Fruit fly (Drosophila melanogaster): ENCODE measurements around the gene CG31689.

CG31689 gene

dm6 chr2L:2720368-2720767, 5.1 kb upstream of the CG31689 start (continued):
- no peak for TF ChIP-seq Sox100B (GFP tag; optimal IDR thresholded peaks at IDR 0.05)
- no peak for TF ChIP-seq scrt (GFP tag; optimal IDR thresholded peaks at IDR 0.05)
- peak; percentile 30 for TF ChIP-seq CG13424 (tag; optimal IDR thresholded peaks at IDR 0.05)
- TF ChIP-seq sens (GFP tag): peak; percentile 69
- TF ChIP-seq D (optimal IDR thresholded peaks at IDR 0.05): no peak
- no peak for TF ChIP-seq D (GFP tag; optimal IDR thresholded peaks at IDR 0.05)
- peak in 1 of 2 experiments; percentile 41 for TF ChIP-seq Hr51 (GFP tag; optimal IDR thresholded peaks at IDR 0.05)
- TF ChIP-seq CG9609 (GFP tag; optimal IDR thresholded peaks at IDR 0.05): peak; percentile 8
- peak; percentile 5 for TF ChIP-seq NfI (GFP tag; optimal IDR thresholded peaks at IDR 0.05)
- no peak for TF ChIP-seq CG18764 (GFP tag; optimal IDR thresholded peaks at IDR 0.05)
- TF ChIP-seq prd (optimal IDR thresholded peaks at IDR 0.05): no peak
- TF ChIP-seq prd (GFP tag; IDR thresholded peaks at IDR 0.05): peak; percentile 26; the same call in 1 of the 3 replicates
- no peak for TF ChIP-seq so (GFP tag; IDR thresholded peaks at IDR 0.05)
- TF ChIP-seq E2f2 (GFP tag; IDR thresholded peaks at IDR 0.05): 0 out of 2 replicates have a peak, but pooled peaks have one; percentile 9
- TF ChIP-seq slp2 (GFP tag; optimal IDR thresholded peaks at IDR 0.05): no peak
- TF ChIP-seq CG7556 (GFP tag; optimal IDR thresholded peaks at IDR 0.05): peak; percentile 52
- no peak for TF ChIP-seq CG32767 (GFP tag; IDR thresholded peaks at IDR 0.05)

dm6 chr2L:2721317-2721716, 4.2 kb upstream of the CG31689 start:
- TF ChIP-seq Atf6 (GFP tag; IDR thresholded peaks at IDR 0.05) (peak; percentile 10; the same call in 1 of the 2 replicates), CG1024 (GFP tag; IDR thresholded peaks at IDR 0.05) (0 out of 2 replicates have a peak, but pooled peaks have one; percentile 19), zen (tag; optimal IDR thresholded peaks at IDR 0.05) (peak; percentile 35), sens (GFP tag) (peak; percentile 51), CG11247 (GFP tag; IDR thresholded peaks at IDR 0.05) (peak; percentile 9; the same call in 1 of the 2 replicates), CG12391 (tag; optimal IDR thresholded peaks at IDR 0.05) (peak; percentile 0), CG2678 (tag; optimal IDR thresholded peaks at IDR 0.05) (peak; percentile 38), Fer3 (tag; optimal IDR thresholded peaks at IDR 0.05) (peak; percentile 30), CG14014 (GFP tag; IDR thresholded peaks at IDR 0.05) (peak; percentile 33; the same call in 1 of the 2 replicates), Meics (GFP tag; optimal IDR thresholded peaks at IDR 0.05) (peak; percentile 14), Rx (GFP tag; IDR thresholded peaks at IDR 0.05) (0 out of 2 replicates have a peak, but pooled peaks have one; percentile 4), dimm (GFP tag; IDR thresholded peaks at IDR 0.05) (no peak), slbo (GFP tag; IDR thresholded peaks at IDR 0.05) (peak; percentile 52; the same call in 1 of the 2 replicates), ci (GFP tag; IDR thresholded peaks at IDR 0.05) (0 out of 3 replicates have a peak, but pooled peaks have one; percentile 53), CG3281 (GFP tag; optimal IDR thresholded peaks at IDR 0.05) (peak; percentile 11), lab (GFP tag; optimal IDR thresholded peaks at IDR 0.05) (peak; percentile 59), CG2712 (tag; optimal IDR thresholded peaks at IDR 0.05) (no peak), fd96Cb (tag; optimal IDR thresholded peaks at IDR 0.05) (peak; percentile 17), prd (optimal IDR thresholded peaks at IDR 0.05) (no peak), prd (GFP tag; IDR thresholded peaks at IDR 0.05) (peak; percentile 52; the same call in 1 of the 3 replicates), CG7839 (tag; optimal IDR thresholded peaks at IDR 0.05) (peak; percentile 33), CG8290 (GFP tag; optimal IDR thresholded peaks at IDR 0.05) (no peak), CG8290 (tag; optimal IDR thresholded peaks at IDR 0.05) (peak in 1 of 2 experiments; percentile 47), trem (tag; optimal IDR thresholded peaks at IDR 0.05) (no peak), sisA (GFP tag; IDR thresholded peaks at IDR 0.05) (peak; percentile 51; the same call in 1 of the 2 replicates), Hmr (GFP tag; optimal IDR thresholded peaks at IDR 0.05) (peak; percentile 24), CG1603 (tag; optimal IDR thresholded peaks at IDR 0.05) (peak; percentile 53), scrt (GFP tag; optimal IDR thresholded peaks at IDR 0.05) (no peak), CG32532 (GFP tag; IDR thresholded peaks at IDR 0.05) (peak; percentile 43; the same call in 1 of the 2 replicates), ranshi (GFP tag; IDR thresholded peaks at IDR 0.05) (0 out of 2 replicates have a peak, but pooled peaks have one; percentile 37), stc (GFP tag; IDR thresholded peaks at IDR 0.05) (no peak), HLH3B (GFP tag; IDR thresholded peaks at IDR 0.05) (0 out of 2 replicates have a peak, but pooled peaks have one; percentile 17), D (optimal IDR thresholded peaks at IDR 0.05) (no peak), D (GFP tag; optimal IDR thresholded peaks at IDR 0.05) (no peak), CG18599 (GFP tag; optimal IDR thresholded peaks at IDR 0.05) (peak; percentile 65), Taf1 (GFP tag; IDR thresholded peaks at IDR 0.05) (no peak), CG11695 (GFP tag; IDR thresholded peaks at IDR 0.05) (peak; percentile 26; the same call in 1 of the 3 replicates), CG3726 (GFP tag; IDR thresholded peaks at IDR 0.05) (0 out of 3 replicates have a peak, but pooled peaks have one; percentile 15)

Data from whole organism, embryonic.